Worm (Caenorhabditis elegans): ENCODE results near the gene Y71H2B.4.

Gene Y71H2B.4

ce11 chrIII:2576360-2577259 is 42.2 kb upstream of the Y71H2B.4 start (continued):
- TF ChIP-seq mml-1 (tag; optimal IDR thresholded peaks at IDR 0.05) (no peak), tbx-2 (tag; optimal IDR thresholded peaks at IDR 0.05) (peak; percentile 2), snpc-4 (tag; optimal IDR thresholded peaks at IDR 0.05) (peak; percentile 60), nhr-77 (tag; optimal IDR thresholded peaks at IDR 0.05) (no peak), pha-4 (tag; optimal IDR thresholded peaks at IDR 0.05) (peak; percentile 50), eor-1 (tag; optimal IDR thresholded peaks at IDR 0.05) (no peak), sea-2 (GFP tag; optimal IDR thresholded peaks at IDR 0.05) (no peak), nfya-1 (tag; optimal IDR thresholded peaks at IDR 0.05; ENCODE audit: insufficient read depth) (peak; percentile 84), ama-1 (optimal IDR thresholded peaks at IDR 0.05) (no peak), nhr-43 (tag; optimal IDR thresholded peaks at IDR 0.05; ENCODE audit: poor library complexity, severe bottlenecking) (no peak), unc-39 (tag; optimal IDR thresholded peaks at IDR 0.05) (no peak), fkh-10 (GFP tag; optimal IDR thresholded peaks at IDR 0.05) (peak; percentile 34), lsy-12 (tag; optimal IDR thresholded peaks at IDR 0.05) (no peak), jun-1 (tag; optimal IDR thresholded peaks at IDR 0.05) (peak; percentile 25), hmg-11 (tag; optimal IDR thresholded peaks at IDR 0.05) (peak; percentile 57), ceh-82 (tag; optimal IDR thresholded peaks at IDR 0.05) (no peak), fkh-2 (tag; optimal IDR thresholded peaks at IDR 0.05) (no peak), aly-2 (tag; optimal IDR thresholded peaks at IDR 0.05) (no peak)

DNA sequence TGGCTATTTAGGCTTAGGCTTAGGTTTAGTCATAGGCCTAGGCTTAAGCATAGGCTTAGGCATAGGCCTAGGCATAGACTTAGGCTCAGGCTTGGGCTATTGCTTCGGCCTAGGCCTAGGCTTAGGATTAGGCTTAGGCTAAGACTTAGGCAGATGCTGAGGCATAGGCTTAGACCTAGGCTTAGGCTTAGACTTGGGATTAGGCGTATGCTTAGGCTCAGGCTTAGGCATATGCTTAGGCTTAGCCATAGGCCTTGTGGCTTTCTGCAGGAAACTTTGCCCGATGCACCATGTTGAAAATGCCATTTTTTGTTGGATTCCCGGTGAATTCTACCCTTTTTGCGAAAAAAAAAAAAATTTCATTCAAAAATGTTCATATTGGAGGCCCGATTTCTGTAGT is 40.8 kb upstream of the Y71H2B.4 start:
- TF ChIP-seq nhr-67 (tag; optimal IDR thresholded peaks at IDR 0.05) (no peak), nhr-77 (tag; optimal IDR thresholded peaks at IDR 0.05) (no peak), fkh-2 (tag; optimal IDR thresholded peaks at IDR 0.05) (no peak), elt-3 (tag; optimal IDR thresholded peaks at IDR 0.05) (no peak), ceh-28 (tag; optimal IDR thresholded peaks at IDR 0.05) (no peak), lin-15B (tag; optimal IDR thresholded peaks at IDR 0.05) (no peak), nhr-43 (tag; optimal IDR thresholded peaks at IDR 0.05; ENCODE audit: poor library complexity, severe bottlenecking) (no peak), lsy-12 (tag; optimal IDR thresholded peaks at IDR 0.05) (no peak), egl-27 (tag; optimal IDR thresholded peaks at IDR 0.05) (no peak), unc-39 (tag; optimal IDR thresholded peaks at IDR 0.05) (no peak), snpc-4 (tag; optimal IDR thresholded peaks at IDR 0.05) (no peak), unc-62 (GFP tag; optimal IDR thresholded peaks at IDR 0.05) (no peak), fos-1 (tag; optimal IDR thresholded peaks at IDR 0.05) (no peak), elt-1 (tag; optimal IDR thresholded peaks at IDR 0.05) (no peak), nhr-237 (tag; optimal IDR thresholded peaks at IDR 0.05) (no peak), R02D3.7 (tag; optimal IDR thresholded peaks at IDR 0.05) (no peak)

DNA sequence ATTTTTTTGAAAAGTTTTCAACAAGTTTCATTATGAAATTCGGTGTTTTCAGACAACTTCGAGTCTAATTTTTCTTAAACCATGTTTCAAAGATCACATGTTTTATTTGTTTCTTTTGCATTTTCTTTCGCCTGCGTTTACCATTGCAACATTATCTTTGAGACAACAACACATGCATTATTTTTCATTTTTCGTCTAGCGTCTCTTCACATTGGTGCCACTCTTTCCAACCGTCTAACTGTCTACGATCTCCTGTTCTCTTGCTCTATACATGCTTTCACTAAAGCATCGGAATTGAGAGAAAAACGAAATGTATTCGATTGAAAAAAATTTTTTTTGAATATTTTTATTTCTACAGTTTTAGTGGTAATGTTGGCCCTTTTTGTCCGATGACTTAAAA is 40.2 kb upstream of the Y71H2B.4 start:
- no peak for TF ChIP-seq mdl-1 (tag; optimal IDR thresholded peaks at IDR 0.05)
- no peak for TF ChIP-seq fkh-2 (tag; optimal IDR thresholded peaks at IDR 0.05)
- TF ChIP-seq nhr-23 (tag; optimal IDR thresholded peaks at IDR 0.05) = peak; percentile 7
- no peak for TF ChIP-seq unc-39 (tag; optimal IDR thresholded peaks at IDR 0.05)
- TF ChIP-seq tbx-2 (tag; optimal IDR thresholded peaks at IDR 0.05) = no peak
- no peak for TF ChIP-seq eor-1 (tag; optimal IDR thresholded peaks at IDR 0.05)
- TF ChIP-seq aly-2 (tag; optimal IDR thresholded peaks at IDR 0.05) = no peak
- peak; percentile 19 for TF ChIP-seq nhr-43 (tag; optimal IDR thresholded peaks at IDR 0.05; ENCODE audit: poor library complexity, severe bottlenecking)
- no peak for TF ChIP-seq ceh-9 (tag; optimal IDR thresholded peaks at IDR 0.05)
- peak; percentile 53 for TF ChIP-seq elt-2 (tag; optimal IDR thresholded peaks at IDR 0.05)
- no peak for TF ChIP-seq nhr-25 (tag; optimal IDR thresholded peaks at IDR 0.05)
- TF ChIP-seq elt-3 (tag; optimal IDR thresholded peaks at IDR 0.05) = no peak
- peak; percentile 60 for TF ChIP-seq pha-4 (tag; optimal IDR thresholded peaks at IDR 0.05)
- TF ChIP-seq ZK546.5 (tag; optimal IDR thresholded peaks at IDR 0.05) = no peak
- peak; percentile 51 for TF ChIP-seq egl-5 (tag; optimal IDR thresholded peaks at IDR 0.05)
- TF ChIP-seq ceh-82 (tag; optimal IDR thresholded peaks at IDR 0.05) = no peak
- no peak for TF ChIP-seq nhr-76 (tag; optimal IDR thresholded peaks at IDR 0.05)
- peak; percentile 81 for TF ChIP-seq hmg-11 (tag; optimal IDR thresholded peaks at IDR 0.05)
- peak; percentile 84 for TF ChIP-seq nfya-1 (tag; optimal IDR thresholded peaks at IDR 0.05; ENCODE audit: insufficient read depth)
- no peak for TF ChIP-seq mml-1 (tag; optimal IDR thresholded peaks at IDR 0.05)
- no peak for TF ChIP-seq skn-1 (tag; optimal IDR thresholded peaks at IDR 0.05)
- no peak for TF ChIP-seq elt-1 (tag; optimal IDR thresholded peaks at IDR 0.05)
- TF ChIP-seq ceh-28 (tag; optimal IDR thresholded peaks at IDR 0.05) = peak; percentile 8
- peak; percentile 27 for TF ChIP-seq pqm-1 (tag; optimal IDR thresholded peaks at IDR 0.05)
- TF ChIP-seq nhr-12 (tag; optimal IDR thresholded peaks at IDR 0.05) = no peak
- TF ChIP-seq nhr-77 (tag; optimal IDR thresholded peaks at IDR 0.05) = no peak
- no peak for TF ChIP-seq ztf-4 (tag; optimal IDR thresholded peaks at IDR 0.05)
- TF ChIP-seq ama-1 (optimal IDR thresholded peaks at IDR 0.05) = no peak
- no peak for TF ChIP-seq lsy-12 (tag; optimal IDR thresholded peaks at IDR 0.05)
- TF ChIP-seq egl-27 (tag; optimal IDR thresholded peaks at IDR 0.05) = no peak
- peak; percentile 21 for TF ChIP-seq R02D3.7 (tag; optimal IDR thresholded peaks at IDR 0.05)
- no peak for TF ChIP-seq snpc-4 (tag; optimal IDR thresholded peaks at IDR 0.05)
- TF ChIP-seq lin-39 (tag; optimal IDR thresholded peaks at IDR 0.05) = no peak
- no peak for TF ChIP-seq nhr-237 (tag; optimal IDR thresholded peaks at IDR 0.05)
- no peak for TF ChIP-seq fos-1 (tag; optimal IDR thresholded peaks at IDR 0.05)
- no peak for TF ChIP-seq ztf-11 (tag; optimal IDR thresholded peaks at IDR 0.05)
